Worm (Caenorhabditis elegans) whole organism, L3 larva: ENCODE data around the gene F49C12.5.

ENCODE experiments used
- R02D3.7 ChIP-seq: fragments of 150-350 bp; optimal IDR thresholded peaks from 2 replicates; lab custom pipeline; 2014; ENCODE audit warnings: missing biosample characterization, missing genetic modification characterization
- aly-2 ChIP-seq: fragments of 150-350 bp; optimal IDR thresholded peaks from 2 replicates; lab custom pipeline; 2014; ENCODE audit warnings: missing biosample characterization, missing genetic modification characterization
- ama-1 ChIP-seq: fragments of 150-350 bp; optimal IDR thresholded peaks from 2 replicates; lab custom pipeline; 2018
- egl-27 ChIP-seq: sonication (generic microtip); optimal IDR thresholded peaks from 4 replicates; lab custom pipeline; 2017; ENCODE audit warnings: missing biosample characterization, missing genetic modification reagents, missing genetic modification characterization
- elt-1 ChIP-seq: fragments of 150-350 bp; optimal IDR thresholded peaks from 2 replicates; lab custom pipeline; 2014; ENCODE audit warnings: missing biosample characterization, missing genetic modification characterization
- elt-2 ChIP-seq: sonication (generic microtip); optimal IDR thresholded peaks from 2 replicates; lab custom pipeline; 2016; ENCODE audit warnings: missing genetic modification reagents, mild to moderate bottlenecking, missing genetic modification characterization, missing compliant biosample characterization
- elt-3 ChIP-seq, 3 experiments: fragments of 150-350 bp in 1 of 3; sonication (generic microtip) in 2 of 3; optimal IDR thresholded peaks; 2 replicates in 2 of 3; 4 replicates in 1 of 3; lab custom pipeline; 2014 to 2017; ENCODE audit warnings: missing biosample characterization in 3 of 3, missing genetic modification characterization in 3 of 3
- lin-39 ChIP-seq: fragments of 150-350 bp; optimal IDR thresholded peaks from 2 replicates; lab custom pipeline; 2018; ENCODE audit warnings: missing biosample characterization, missing genetic modification reagents, missing genetic modification characterization
- lsy-12 ChIP-seq: sonication (generic microtip); optimal IDR thresholded peaks from 2 replicates; lab custom pipeline; 2016; ENCODE audit warnings: mild to moderate bottlenecking, missing genetic modification characterization, missing compliant biosample characterization
- mdl-1 ChIP-seq: fragments of 150-350 bp; optimal IDR thresholded peaks from 2 replicates; lab custom pipeline; 2014; ENCODE audit warnings: missing biosample characterization, missing genetic modification characterization
- nhr-67 ChIP-seq: fragments of 150-350 bp; optimal IDR thresholded peaks from 2 replicates; lab custom pipeline; 2014; ENCODE audit warnings: missing biosample characterization, missing genetic modification characterization
- nhr-77 ChIP-seq: fragments of 150-350 bp; optimal IDR thresholded peaks from 2 replicates; lab custom pipeline; 2014; ENCODE audit warnings: missing biosample characterization, missing genetic modification characterization
- skn-1 ChIP-seq: fragments of 150-350 bp; optimal IDR thresholded peaks from 2 replicates; lab custom pipeline; 2014; ENCODE audit warnings: missing biosample characterization, missing genetic modification characterization
- ztf-11 ChIP-seq: fragments of 150-350 bp; optimal IDR thresholded peaks from 2 replicates; lab custom pipeline; 2014; ENCODE audit warnings: missing biosample characterization, missing genetic modification characterization

DNA sequence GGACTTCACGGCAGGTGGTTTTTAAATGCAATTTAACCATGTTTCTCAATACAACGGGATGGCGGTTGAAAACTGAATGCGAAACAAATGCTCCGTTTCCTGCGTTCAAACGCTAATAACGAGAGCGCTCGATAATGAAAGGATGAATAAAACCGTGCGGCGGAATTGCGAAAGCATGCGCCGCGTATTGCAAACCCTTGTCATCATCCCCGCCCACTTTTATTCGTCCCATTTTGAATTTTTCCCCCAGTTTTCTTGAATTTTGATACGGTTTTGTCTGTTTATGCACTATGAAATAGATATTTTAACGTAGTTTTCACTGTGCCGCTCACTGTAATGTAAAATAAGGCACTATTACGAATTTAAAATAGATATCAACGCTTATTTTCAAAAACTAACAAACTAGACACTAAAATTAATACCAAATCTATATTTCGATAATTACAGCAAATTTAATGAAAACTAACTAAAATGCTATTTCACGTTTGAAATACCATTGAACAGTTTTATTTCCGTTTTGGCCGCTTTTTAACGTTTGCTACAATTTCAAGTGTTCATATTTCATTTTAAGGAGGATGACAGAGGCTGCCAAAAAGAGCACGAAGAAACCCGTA is 11.5 kb downstream of the F49C12.5 start, which contains the start of the genes F49C12.9 and rpn-7:
- TF ChIP-seq elt-1 (tag; lab: Kevin White, UChicago) (no peak), egl-27 (no peak), nhr-67 (tag; lab: Kevin White, UChicago) (no peak), mdl-1 (tag; lab: Kevin White, UChicago) (no peak), R02D3.7 (tag; lab: Kevin White, UChicago) (no peak), ama-1 (lab: Kevin White, UChicago) (no peak), lin-39 (tag; lab: Kevin White, UChicago) (peak; percentile 61), nhr-77 (no peak), elt-3 (tag; optimal IDR thresholded peaks at IDR 0.05; lab: Kevin White, UChicago) (no peak), ztf-11 (tag; lab: Kevin White, UChicago) (no peak), elt-2 (tag; lab: Kevin White, UChicago) (peak; percentile 24), skn-1 (tag; lab: Kevin White, UChicago) (peak; percentile 99), lsy-12 (no peak), aly-2 (tag; lab: Kevin White, UChicago) (no peak)
